Fruit fly (Drosophila melanogaster) whole organism, adult: ENCODE data around the gene TORIP.

ENCODE experiments used
- CG11617 ChIP-seq: fragments of 200-800 bp; sonication (Bioruptor generic); optimal IDR thresholded peaks from 2 replicates; lab custom pipeline; 2017; ENCODE audit warnings: mild to moderate bottlenecking, missing biosample characterization, missing genetic modification reagents, missing genetic modification characterization
- CG14711 ChIP-seq: fragments of 200-800 bp; sonication (Bioruptor generic); optimal IDR thresholded peaks from 2 replicates; lab custom pipeline; 2018; ENCODE audit warnings: missing biosample characterization, mild to moderate bottlenecking, missing genetic modification characterization, moderate library complexity
- CG33017 ChIP-seq: fragments of 200-800 bp; sonication (Bioruptor generic); optimal IDR thresholded peaks from 2 replicates; lab custom pipeline; 2018; ENCODE audit warnings: missing biosample characterization, mild to moderate bottlenecking, missing genetic modification characterization, moderate library complexity
- Crg-1 ChIP-seq: fragments of 200-800 bp; sonication (Bioruptor generic); optimal IDR thresholded peaks from 2 replicates; lab custom pipeline; 2016; ENCODE audit warnings: missing biosample characterization, missing genetic modification characterization
- Mnt ChIP-seq: fragments of 200-800 bp; sonication (Bioruptor generic); optimal IDR thresholded peaks from 2 replicates; lab custom pipeline; 2016; ENCODE audit warnings: missing biosample characterization, mild to moderate bottlenecking, missing genetic modification characterization
- cic ChIP-seq: fragments of 200-800 bp; sonication (Bioruptor generic); optimal IDR thresholded peaks from 2 replicates; lab custom pipeline; 2017; ENCODE audit warnings: missing biosample characterization, mild to moderate bottlenecking, missing genetic modification characterization, moderate library complexity
- ovo ChIP-seq: fragments of 200-800 bp; sonication (Bioruptor generic); optimal IDR thresholded peaks from 2 replicates; lab custom pipeline; 2016; ENCODE audit warnings: missing biosample characterization, missing genetic modification characterization
- pad ChIP-seq: fragments of 200-800 bp; sonication (Bioruptor generic); optimal IDR thresholded peaks from 3 replicates; lab custom pipeline; 2017; ENCODE audit warnings: missing biosample characterization, missing genetic modification characterization, mild to moderate bottlenecking, moderate library complexity, missing genetic modification reagents
- toe ChIP-seq: fragments of 200-800 bp; sonication (Bioruptor generic); optimal IDR thresholded peaks from 2 replicates; lab custom pipeline; 2016; ENCODE audit warnings: missing biosample characterization, missing genetic modification characterization

DNA sequence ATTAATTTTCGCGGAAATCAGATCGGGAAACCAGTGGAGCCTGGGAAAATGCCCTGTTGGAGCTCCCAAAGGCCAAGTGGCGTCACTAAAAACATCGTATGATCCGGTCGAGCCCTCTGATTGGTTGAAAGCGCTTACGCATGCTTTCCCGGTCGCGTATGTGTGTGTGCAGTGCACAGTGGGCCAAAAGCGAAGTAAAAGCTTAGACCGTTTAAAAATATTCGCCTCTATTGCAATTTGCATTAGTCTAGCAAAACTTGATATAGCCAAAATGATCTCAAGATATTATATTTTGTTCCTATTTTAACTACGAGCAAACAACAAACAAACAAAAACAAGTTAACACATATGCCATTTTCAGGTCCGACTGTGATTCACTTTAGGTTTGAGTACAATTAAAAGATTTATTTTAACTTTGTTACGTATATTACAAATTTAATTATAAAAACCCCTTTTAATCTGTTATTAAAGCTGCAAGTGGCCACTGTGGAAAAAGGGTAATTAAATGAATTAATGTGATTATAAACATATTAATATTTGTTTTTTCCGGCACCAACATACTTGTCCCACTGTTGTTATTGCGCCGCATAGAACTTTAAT is 10.6 kb downstream of the TORIP start:
- TF ChIP-seq toe (GFP tag; lab: Kevin White, UChicago) (peak; percentile 86), pad (GFP tag; lab: Kevin White, UChicago) (peak; percentile 71), cic (GFP tag; lab: Kevin White, UChicago) (peak; percentile 66), CG14711 (tag; lab: Kevin White, UChicago) (peak; percentile 59), Crg-1 (GFP tag; lab: Kevin White, UChicago) (peak; percentile 85), ovo (GFP tag; lab: Kevin White, UChicago) (peak; percentile 61), CG33017 (tag; lab: Kevin White, UChicago) (peak; percentile 87), Mnt (GFP tag; lab: Kevin White, UChicago) (peak; percentile 82), CG11617 (peak; percentile 96)
